Fruit fly (Drosophila melanogaster) whole organism, embryonic: ENCODE results near the gene CG33203.

Experiments
- CG10274 ChIP-seq: fragments of 200-800 bp; sonication (Bioruptor generic); optimal IDR thresholded peaks from 3 replicates; lab custom pipeline; 2017; ENCODE audit warnings: missing biosample characterization, mild to moderate bottlenecking, missing genetic modification characterization
- CG11504 ChIP-seq: fragments of 200-800 bp; sonication (Bioruptor generic); optimal IDR thresholded peaks from 3 replicates; lab custom pipeline; 2019; ENCODE audit warnings: missing biosample characterization, mild to moderate bottlenecking, missing genetic modification characterization, moderate library complexity
- CG11695 ChIP-seq: fragments of 200-800 bp; sonication (Bioruptor generic); IDR thresholded peaks from 3 replicates; pipeline ENCODE4 v1.3.6; 2022; ENCODE audit warnings: missing biosample characterization, missing genetic modification characterization
- CG12744 ChIP-seq: fragments of 200-800 bp; sonication (Bioruptor generic); optimal IDR thresholded peaks from 2 replicates; lab custom pipeline; 2016; ENCODE audit warnings: missing biosample characterization, missing genetic modification characterization
- CG13775 ChIP-seq: fragments of 200-800 bp; sonication (Bioruptor generic); optimal IDR thresholded peaks from 3 replicates; lab custom pipeline; 2017; ENCODE audit warnings: missing biosample characterization, mild to moderate bottlenecking, missing genetic modification characterization
- CG17612 ChIP-seq: fragments of 200-800 bp; sonication (Bioruptor generic); IDR thresholded peaks from 2 replicates; pipeline ENCODE4 v1.3.6; 2022; ENCODE audit warnings: missing biosample characterization, missing genetic modification characterization
- CG17912 ChIP-seq: fragments of 200-800 bp; sonication (Bioruptor generic); optimal IDR thresholded peaks from 2 replicates; lab custom pipeline; 2018; ENCODE audit warnings: missing biosample characterization, mild to moderate bottlenecking, missing genetic modification characterization
- CG1792 ChIP-seq: fragments of 200-800 bp; sonication (Bioruptor generic); optimal IDR thresholded peaks from 2 replicates; lab custom pipeline; 2016; ENCODE audit warnings: missing biosample characterization, missing genetic modification characterization
- CG2129 ChIP-seq: fragments of 200-800 bp; sonication (Bioruptor generic); IDR thresholded peaks from 2 replicates; pipeline ENCODE4 v1.3.6; 2022; ENCODE audit warnings: missing biosample characterization, missing genetic modification characterization; ENCODE audit not compliant: partially characterized antibody
- CG2202 ChIP-seq: fragments of 200-800 bp; sonication (Bioruptor generic); optimal IDR thresholded peaks from 2 replicates; lab custom pipeline; 2018; ENCODE audit warnings: missing biosample characterization, mild to moderate bottlenecking, missing genetic modification characterization
- CG2889 ChIP-seq: fragments of 200-800 bp; sonication (Bioruptor generic); IDR thresholded peaks from 3 replicates; pipeline ENCODE4 v1.3.6; 2022; ENCODE audit warnings: missing biosample characterization, missing genetic modification characterization
- CG30020 ChIP-seq: fragments of 200-800 bp; optimal IDR thresholded peaks from 2 replicates; lab custom pipeline; 2019; ENCODE audit warnings: missing biosample characterization, mild to moderate bottlenecking, missing genetic modification characterization, moderate library complexity
- CG33557 ChIP-seq: fragments of 200-800 bp; sonication (Bioruptor generic); optimal IDR thresholded peaks from 2 replicates; lab custom pipeline; 2019; ENCODE audit warnings: missing biosample characterization, mild to moderate bottlenecking, missing genetic modification characterization, moderate library complexity
- CG43689 ChIP-seq: fragments of 200-800 bp; sonication (Bioruptor generic); IDR thresholded peaks from 2 replicates; pipeline ENCODE4 v1.3.6; 2022; ENCODE audit warnings: missing biosample characterization, missing genetic modification characterization
- CG5180 ChIP-seq: fragments of 200-800 bp; sonication (Bioruptor generic); optimal IDR thresholded peaks from 3 replicates; lab custom pipeline; 2017; ENCODE audit warnings: missing biosample characterization, missing genetic modification characterization, mild to moderate bottlenecking, moderate library complexity, missing genetic modification reagents
- CG6854 ChIP-seq: fragments of 200-800 bp; sonication (Bioruptor generic); optimal IDR thresholded peaks from 3 replicates; lab custom pipeline; 2017; ENCODE audit warnings: missing biosample characterization, mild to moderate bottlenecking, missing genetic modification characterization
- CG7745 ChIP-seq: fragments of 200-800 bp; sonication (Bioruptor generic); optimal IDR thresholded peaks from 2 replicates; lab custom pipeline; 2018; ENCODE audit warnings: missing biosample characterization, mild to moderate bottlenecking, missing genetic modification characterization, moderate library complexity
- CG8290 ChIP-seq, 3 experiments: fragments of 200-800 bp; sonication (Bioruptor generic); optimal IDR thresholded peaks; 2 replicates each; lab custom pipeline; 2016 to 2019; ENCODE audit warnings: missing biosample characterization in 3 of 3, missing genetic modification characterization in 3 of 3, mild to moderate bottlenecking in 2 of 3, moderate library complexity in 1 of 3
- CG9727 ChIP-seq: fragments of 200-800 bp; sonication (Bioruptor generic); optimal IDR thresholded peaks from 3 replicates; lab custom pipeline; 2017; ENCODE audit warnings: missing biosample characterization, mild to moderate bottlenecking, missing genetic modification characterization
- CG9797 ChIP-seq: fragments of 200-800 bp; sonication (Bioruptor generic); optimal IDR thresholded peaks from 3 replicates; lab custom pipeline; 2018; ENCODE audit warnings: missing biosample characterization, mild to moderate bottlenecking, missing genetic modification characterization
- CG9932 ChIP-seq: fragments of 200-800 bp; sonication (Bioruptor generic); IDR thresholded peaks from 2 replicates; pipeline ENCODE4 v1.3.6; 2022; ENCODE audit warnings: missing biosample characterization, missing genetic modification characterization
- CTCF ChIP-seq: fragments of 200-800 bp; sonication (Bioruptor generic); optimal IDR thresholded peaks from 2 replicates; lab custom pipeline; 2017; ENCODE audit warnings: missing biosample characterization, mild to moderate bottlenecking, missing genetic modification characterization, moderate library complexity
- D19B ChIP-seq: fragments of 200-800 bp; sonication (Bioruptor generic); optimal IDR thresholded peaks from 2 replicates; lab custom pipeline; 2017; ENCODE audit warnings: missing biosample characterization, mild to moderate bottlenecking, missing genetic modification characterization
- Dip3 ChIP-seq: fragments of 200-800 bp; sonication (Bioruptor generic); optimal IDR thresholded peaks from 3 replicates; lab custom pipeline; 2016; ENCODE audit warnings: missing biosample characterization, missing genetic modification characterization
- Doc3 ChIP-seq: fragments of 200-800 bp; sonication (Bioruptor generic); IDR thresholded peaks from 3 replicates; pipeline ENCODE4 v1.3.6; 2022; ENCODE audit warnings: missing biosample characterization, missing genetic modification characterization; ENCODE audit not compliant: partially characterized antibody
- Gsc ChIP-seq: fragments of 200-800 bp; sonication (Bioruptor generic); IDR thresholded peaks from 2 replicates; pipeline ENCODE4 v1.3.6; 2022; ENCODE audit warnings: missing biosample characterization, missing genetic modification characterization
- HLH54F ChIP-seq: fragments of 200-800 bp; sonication (Bioruptor generic); optimal IDR thresholded peaks from 3 replicates; lab custom pipeline; 2016; ENCODE audit warnings: missing biosample characterization, missing genetic modification characterization
- Hand ChIP-seq: fragments of 200-800 bp; sonication (Bioruptor generic); optimal IDR thresholded peaks from 2 replicates; lab custom pipeline; 2017; ENCODE audit warnings: mild to moderate bottlenecking, missing biosample characterization, missing genetic modification reagents, missing genetic modification characterization
- Mad ChIP-seq: fragments of 200-800 bp; sonication (Bioruptor generic); optimal IDR thresholded peaks from 2 replicates; lab custom pipeline; 2016; ENCODE audit warnings: missing biosample characterization, missing genetic modification characterization
- Rx ChIP-seq: fragments of 200-800 bp; sonication (Bioruptor generic); IDR thresholded peaks from 2 replicates; pipeline ENCODE4 v1.3.6; 2022; ENCODE audit warnings: missing biosample characterization, missing genetic modification characterization
- Xbp1 ChIP-seq: fragments of 200-800 bp; sonication (Bioruptor generic); optimal IDR thresholded peaks from 3 replicates; lab custom pipeline; 2016; ENCODE audit warnings: missing biosample characterization, mild to moderate bottlenecking, missing genetic modification characterization
- ac ChIP-seq: fragments of 200-800 bp; sonication (Bioruptor generic); optimal IDR thresholded peaks from 3 replicates; lab custom pipeline; 2017; ENCODE audit warnings: missing biosample characterization, mild to moderate bottlenecking, missing genetic modification characterization
- bsh ChIP-seq, 2 experiments: fragments of 200-800 bp; sonication (Bioruptor generic); optimal IDR thresholded peaks; 2 replicates each; lab custom pipeline; 2017 to 2018; ENCODE audit warnings: mild to moderate bottlenecking in 2 of 2, missing biosample characterization in 2 of 2, missing genetic modification characterization in 2 of 2, moderate library complexity in 1 of 2
- caup ChIP-seq: fragments of 200-800 bp; sonication (Bioruptor generic); optimal IDR thresholded peaks from 3 replicates; lab custom pipeline; 2017; ENCODE audit warnings: missing biosample characterization, mild to moderate bottlenecking, missing genetic modification characterization, moderate library complexity; ENCODE audit not compliant: severe bottlenecking
- crp ChIP-seq, 2 experiments: fragments of 200-800 bp; sonication (Bioruptor generic); optimal IDR thresholded peaks; 2 replicates in 1 of 2; 3 replicates in 1 of 2; lab custom pipeline; 2017; ENCODE audit warnings: missing biosample characterization in 2 of 2, missing genetic modification characterization in 2 of 2, mild to moderate bottlenecking in 1 of 2, moderate library complexity in 1 of 2
- danr ChIP-seq: fragments of 200-800 bp; sonication (Bioruptor generic); IDR thresholded peaks from 2 replicates; pipeline ENCODE4 v1.3.6; 2022; ENCODE audit warnings: missing biosample characterization, missing genetic modification characterization
- dpn ChIP-seq, 2 experiments: fragments of 200-800 bp; sonication (Bioruptor generic); optimal IDR thresholded peaks; 3 replicates each; lab custom pipeline; 2016; ENCODE audit warnings: missing biosample characterization in 2 of 2, missing genetic modification characterization in 2 of 2
- dysf ChIP-seq: fragments of 200-800 bp; sonication (Bioruptor generic); IDR thresholded peaks from 3 replicates; pipeline ENCODE4 v1.3.6; 2022; ENCODE audit warnings: missing biosample characterization, missing genetic modification characterization
- esg ChIP-seq: fragments of 200-800 bp; sonication (Bioruptor generic); conservative IDR thresholded peaks from 2 replicates; pipeline ENCODE4 v1.3.6; 2022; ENCODE audit warnings: missing biosample characterization, missing genetic modification characterization
- fd3F ChIP-seq: fragments of 200-800 bp; sonication (Bioruptor generic); optimal IDR thresholded peaks from 2 replicates; lab custom pipeline; 2018; ENCODE audit warnings: missing biosample characterization, mild to moderate bottlenecking, missing genetic modification characterization, moderate library complexity
- fu2 ChIP-seq: fragments of 200-800 bp; sonication (Bioruptor generic); optimal IDR thresholded peaks from 2 replicates; lab custom pipeline; 2016; ENCODE audit warnings: missing biosample characterization, missing genetic modification characterization
- ham ChIP-seq: fragments of 200-800 bp; sonication (Bioruptor generic); IDR thresholded peaks from 2 replicates; pipeline ENCODE4 v1.3.6; 2022; ENCODE audit warnings: missing biosample characterization, missing genetic modification characterization
- hbn ChIP-seq: fragments of 200-800 bp; sonication (Bioruptor generic); IDR thresholded peaks from 2 replicates; pipeline ENCODE4 v1.3.6; 2022; ENCODE audit warnings: missing biosample characterization, missing genetic modification characterization; ENCODE audit not compliant: partially characterized antibody
- mld ChIP-seq: fragments of 200-800 bp; sonication (Bioruptor generic); IDR thresholded peaks from 3 replicates; pipeline ENCODE4 v1.3.6; 2022; ENCODE audit warnings: missing biosample characterization, missing genetic modification characterization; ENCODE audit not compliant: partially characterized antibody
- odd ChIP-seq: fragments of 200-800 bp; sonication (Bioruptor generic); optimal IDR thresholded peaks from 2 replicates; lab custom pipeline; 2017; ENCODE audit warnings: missing biosample characterization, mild to moderate bottlenecking, missing genetic modification characterization
- sens ChIP-seq: fragments of 200-800 bp; sonication (Bioruptor generic); peaks from one replicate; lab custom pipeline; 2016; ENCODE audit warnings: missing biosample characterization, missing genetic modification characterization
- shn ChIP-seq: fragments of 200-800 bp; sonication (Bioruptor generic); optimal IDR thresholded peaks from 3 replicates; lab custom pipeline; 2016; ENCODE audit warnings: missing biosample characterization, missing genetic modification characterization
- sqz ChIP-seq: fragments of 200-800 bp; sonication (Bioruptor generic); optimal IDR thresholded peaks from 3 replicates; lab custom pipeline; 2018; ENCODE audit warnings: missing biosample characterization, mild to moderate bottlenecking, missing genetic modification characterization

Gene CG33203

dm6 chr3R:28844611-28845376, 42.7 kb downstream of the CG33203 start, which contains the start of the genes Apc and spg (continued):
- TF ChIP-seq dpn (GFP tag; optimal IDR thresholded peaks at IDR 0.05; lab: Kevin White, UChicago) = no peak
- no peak for TF ChIP-seq danr (GFP tag; lab: Robert Waterston, UW)
- peak; percentile 95 for TF ChIP-seq CG9797 (GFP tag; lab: Kevin White, UChicago)
- peak; percentile 58 for TF ChIP-seq CG1792 (GFP tag; lab: Kevin White, UChicago)
- TF ChIP-seq crp (GFP tag; optimal IDR thresholded peaks at IDR 0.05; lab: Kevin White, UChicago) = peak; percentile 11 to 85
- TF ChIP-seq CTCF = no peak
- TF ChIP-seq CG6854 (GFP tag; lab: Kevin White, UChicago) = peak; percentile 32
- TF ChIP-seq CG10274 (GFP tag; lab: Kevin White, UChicago) = no peak
- TF ChIP-seq CG13775 (GFP tag; lab: Kevin White, UChicago) = peak; percentile 3
- peak; percentile 25 for TF ChIP-seq CG30020 (tag; lab: Kevin White, UChicago)
- TF ChIP-seq sens (GFP tag; lab: Kevin White, UChicago) = peak; percentile 90
- TF ChIP-seq Rx (GFP tag; lab: Robert Waterston, UW) = peak; percentile 25; the same call in 1 of the 2 replicates
- TF ChIP-seq CG2889 (GFP tag; lab: Robert Waterston, UW) = no peak
- peak; percentile 40 for TF ChIP-seq Hand (GFP tag; lab: Kevin White, UChicago)
- TF ChIP-seq CG11504 (tag; lab: Kevin White, UChicago) = peak; percentile 40
- peak; percentile 59 for TF ChIP-seq caup (GFP tag; lab: Kevin White, UChicago)
- TF ChIP-seq CG9727 = peak; percentile 20
- TF ChIP-seq CG9932 (GFP tag; lab: Robert Waterston, UW) = peak; percentile 52
- no peak for TF ChIP-seq Mad (GFP tag; lab: Kevin White, UChicago)
- no peak for TF ChIP-seq CG7745 (tag; lab: Kevin White, UChicago)
- TF ChIP-seq ac (GFP tag; lab: Kevin White, UChicago) = peak; percentile 8
- peak; percentile 6 for TF ChIP-seq fu2 (GFP tag; lab: Kevin White, UChicago)
- TF ChIP-seq CG2202 (tag; lab: Kevin White, UChicago) = peak; percentile 50
- peak; percentile 31; the same call in 1 of the 3 replicates for TF ChIP-seq dysf (GFP tag; lab: Robert Waterston, UW)
- TF ChIP-seq D19B (GFP tag; lab: Kevin White, UChicago) = no peak
- no peak for TF ChIP-seq CG8290 (GFP tag; optimal IDR thresholded peaks at IDR 0.05; lab: Kevin White, UChicago)
- peak in 1 of 2 experiments; percentile 89 for TF ChIP-seq CG8290 (tag; optimal IDR thresholded peaks at IDR 0.05; lab: Kevin White, UChicago)
- no peak for TF ChIP-seq esg (GFP tag; lab: Robert Waterston, UW)
- peak; percentile 26 for TF ChIP-seq Xbp1 (GFP tag; lab: Kevin White, UChicago)
- TF ChIP-seq CG17612 (GFP tag; lab: Robert Waterston, UW) = no peak
- no peak for TF ChIP-seq Gsc (GFP tag; lab: Robert Waterston, UW)
- peak; percentile 46 for TF ChIP-seq HLH54F (GFP tag; lab: Kevin White, UChicago)
- TF ChIP-seq shn (GFP tag; lab: Kevin White, UChicago) = no peak
- TF ChIP-seq CG33557 (GFP tag; lab: Kevin White, UChicago) = no peak
- no peak for TF ChIP-seq Dip3 (GFP tag; lab: Kevin White, UChicago)
- peak; percentile 61 for TF ChIP-seq hbn (GFP tag; lab: Robert Waterston, UW)
- peak; percentile 60 for TF ChIP-seq CG2129 (GFP tag; lab: Robert Waterston, UW)
- TF ChIP-seq bsh (GFP tag; optimal IDR thresholded peaks at IDR 0.05; lab: Kevin White, UChicago) = peak; percentile 18 to 62
- TF ChIP-seq CG17912 = peak; percentile 63
- 0 out of 3 replicates have a peak, but pooled peaks have one; percentile 19 for TF ChIP-seq mld
- TF ChIP-seq sqz = peak; percentile 39
- TF ChIP-seq odd (GFP tag; lab: Kevin White, UChicago) = peak; percentile 50
- TF ChIP-seq Doc3 = peak; percentile 68
- no peak for TF ChIP-seq ham (GFP tag; lab: Robert Waterston, UW)
- no peak for TF ChIP-seq CG43689 (GFP tag; lab: Robert Waterston, UW)
- no peak for TF ChIP-seq CG12744 (GFP tag; lab: Kevin White, UChicago)
- peak; percentile 50; the same call in 2 of the 3 replicates for TF ChIP-seq CG11695 (GFP tag; lab: Robert Waterston, UW)
- peak; percentile 38 for TF ChIP-seq CG5180 (GFP tag; lab: Kevin White, UChicago)
- peak; percentile 11 for TF ChIP-seq fd3F
